Worm (Caenorhabditis elegans): ENCODE results near the gene ndus-8.

ndus-8 gene

ce11 chrIII:7203130-7203775, 30.7 kb downstream of the ndus-8 start:
- TF ChIP-seq ztf-23 (GFP tag; IDR thresholded peaks at IDR 0.05) = no peak
- no peak for TF ChIP-seq ref-1 (GFP tag; conservative IDR thresholded peaks at IDR 0.05)
- no peak for TF ChIP-seq klf-2 (GFP tag; conservative IDR thresholded peaks at IDR 0.05)
- no peak for TF ChIP-seq tab-1 (GFP tag; IDR thresholded peaks at IDR 0.05)

- no peak for TF ChIP-seq med-1 (GFP tag; optimal IDR thresholded peaks at IDR 0.05; ENCODE audit: insufficient read depth)
- peak; percentile 31; the same call in 1 of the 2 replicates for TF ChIP-seq ztf-29 (GFP tag; IDR thresholded peaks at IDR 0.05)
Measured at ce11 chrIII:7201378-7202256, 32.4 kb downstream of the ndus-8 start, which contains the start of gene dpy-31. Gene dpy-31 (plus strand): TSS chrIII:7202206.

- TF ChIP-seq cog-1 (tag; optimal IDR thresholded peaks at IDR 0.05) = no peak
- TF ChIP-seq klf-2 (GFP tag; conservative IDR thresholded peaks at IDR 0.05) = no peak
- no peak for TF ChIP-seq ref-1 (GFP tag; conservative IDR thresholded peaks at IDR 0.05)
- no peak for TF ChIP-seq med-1 (GFP tag; optimal IDR thresholded peaks at IDR 0.05; ENCODE audit: insufficient read depth)
- TF ChIP-seq T22C8.4 (GFP tag; IDR thresholded peaks at IDR 0.05) = no peak
- no peak for TF ChIP-seq tab-1 (GFP tag; IDR thresholded peaks at IDR 0.05)
- no peak for TF ChIP-seq ztf-23 (GFP tag; IDR thresholded peaks at IDR 0.05)
- TF ChIP-seq ztf-29 (GFP tag; IDR thresholded peaks at IDR 0.05) = no peak
- TF ChIP-seq flt-1 (GFP tag; IDR thresholded peaks at IDR 0.05) = no peak
Measured at ce11 chrIII:7199467-7199866, 34.5 kb downstream of the ndus-8 start.

ce11 chrIII:7198838-7199237, 35.2 kb downstream of the ndus-8 start, which contains the start of gene pfd-5:
Gene pfd-5 (minus strand): TSS chrIII:7198884.
- TF ChIP-seq klf-2 (GFP tag; conservative IDR thresholded peaks at IDR 0.05) (peak; percentile 71; the same call in 1 of the 2 replicates), T22C8.4 (GFP tag; IDR thresholded peaks at IDR 0.05) (no peak; the same call in 1 of the 2 replicates), flt-1 (GFP tag; IDR thresholded peaks at IDR 0.05) (peak; percentile 84), tab-1 (GFP tag; IDR thresholded peaks at IDR 0.05) (no peak), ztf-29 (GFP tag; IDR thresholded peaks at IDR 0.05) (no peak), cog-1 (tag; optimal IDR thresholded peaks at IDR 0.05) (peak; percentile 52), ztf-23 (GFP tag; IDR thresholded peaks at IDR 0.05) (peak; percentile 74)

- TF ChIP-seq ref-1 (GFP tag; conservative IDR thresholded peaks at IDR 0.05) = no peak
- TF ChIP-seq cog-1 (tag; optimal IDR thresholded peaks at IDR 0.05) = no peak
- no peak for TF ChIP-seq med-1 (GFP tag; optimal IDR thresholded peaks at IDR 0.05; ENCODE audit: insufficient read depth)
- TF ChIP-seq klf-2 (GFP tag; conservative IDR thresholded peaks at IDR 0.05) = no peak
- TF ChIP-seq ztf-29 (GFP tag; IDR thresholded peaks at IDR 0.05) = no peak
- no peak for TF ChIP-seq T22C8.4 (GFP tag; IDR thresholded peaks at IDR 0.05)
- no peak for TF ChIP-seq flt-1 (GFP tag; IDR thresholded peaks at IDR 0.05)
- TF ChIP-seq tab-1 (GFP tag; IDR thresholded peaks at IDR 0.05) = no peak
Measured at ce11 chrIII:7197973-7198372, 36.0 kb downstream of the ndus-8 start, which contains the start of gene exos-9. Gene exos-9 (minus strand): TSS chrIII:7198073.

ce11 chrIII:7195325-7195724, 38.7 kb downstream of the ndus-8 start, which contains the start of gene F37C12.18:
Gene F37C12.18 (minus strand): TSS chrIII:7195425.
- no peak for TF ChIP-seq tab-1 (GFP tag; IDR thresholded peaks at IDR 0.05)
- no peak for TF ChIP-seq klf-2 (GFP tag; conservative IDR thresholded peaks at IDR 0.05)
- no peak for TF ChIP-seq ztf-23 (GFP tag; IDR thresholded peaks at IDR 0.05)
- no peak for TF ChIP-seq flt-1 (GFP tag; IDR thresholded peaks at IDR 0.05)
- TF ChIP-seq T22C8.4 (GFP tag; IDR thresholded peaks at IDR 0.05) = no peak
- TF ChIP-seq ztf-29 (GFP tag; IDR thresholded peaks at IDR 0.05) = no peak
- TF ChIP-seq ref-1 (GFP tag; conservative IDR thresholded peaks at IDR 0.05) = no peak
- TF ChIP-seq med-1 (GFP tag; optimal IDR thresholded peaks at IDR 0.05; ENCODE audit: insufficient read depth) = no peak
- TF ChIP-seq cog-1 (tag; optimal IDR thresholded peaks at IDR 0.05) = no peak

ce11 chrIII:7192942-7193665, 40.9 kb downstream of the ndus-8 start, which contains the start of gene mec-14:
Gene mec-14 (minus strand): TSS chrIII:7192992.
- no peak for TF ChIP-seq ref-1 (GFP tag; conservative IDR thresholded peaks at IDR 0.05)

- TF ChIP-seq ztf-23 (GFP tag; IDR thresholded peaks at IDR 0.05) = peak; percentile 55; the same call in 1 of the 2 replicates
- no peak for TF ChIP-seq klf-2 (GFP tag; conservative IDR thresholded peaks at IDR 0.05)
- 0 out of 2 replicates have a peak, but pooled peaks have one; percentile 4 for TF ChIP-seq flt-1 (GFP tag; IDR thresholded peaks at IDR 0.05)
- TF ChIP-seq med-1 (GFP tag; optimal IDR thresholded peaks at IDR 0.05; ENCODE audit: insufficient read depth) = no peak
- TF ChIP-seq cog-1 (tag; optimal IDR thresholded peaks at IDR 0.05) = peak; percentile 34
- no peak for TF ChIP-seq ref-1 (GFP tag; conservative IDR thresholded peaks at IDR 0.05)
- no peak for TF ChIP-seq tab-1 (GFP tag; IDR thresholded peaks at IDR 0.05)
- TF ChIP-seq ztf-29 (GFP tag; IDR thresholded peaks at IDR 0.05) = no peak
- TF ChIP-seq T22C8.4 (GFP tag; IDR thresholded peaks at IDR 0.05) = no peak
Measured at ce11 chrIII:7189581-7190128, 44.3 kb downstream of the ndus-8 start, which contains the start of gene rps-21. Gene rps-21 (minus strand): TSS chrIII:7189631.

Data from whole organism, midembryonic.